Fruit fly (Drosophila melanogaster) whole organism, embryonic: Measurements from ENCODE around the gene Adgf-B.

Source experiments
- CG10654 ChIP-seq: fragments of 200-800 bp; sonication (Bioruptor generic); optimal IDR thresholded peaks from 2 replicates; lab custom pipeline; 2016; ENCODE audit warnings: missing biosample characterization, missing genetic modification characterization
- CG14441 ChIP-seq: fragments of 200-800 bp; sonication (Bioruptor generic); IDR thresholded peaks from 2 replicates; pipeline ENCODE4 v1.3.6; 2022; ENCODE audit warnings: missing biosample characterization, missing genetic modification characterization
- CG31441 ChIP-seq: fragments of 200-800 bp; sonication (Bioruptor generic); IDR thresholded peaks from 2 replicates; pipeline ENCODE4 v1.3.6; 2022; ENCODE audit warnings: missing biosample characterization, missing genetic modification characterization
- Hsf ChIP-seq: fragments of 200-800 bp; sonication (Bioruptor generic); optimal IDR thresholded peaks from 3 replicates; lab custom pipeline; 2016; ENCODE audit warnings: missing biosample characterization, missing genetic modification characterization
- emc ChIP-seq: fragments of 200-800 bp; sonication (Bioruptor generic); optimal IDR thresholded peaks from 2 replicates; lab custom pipeline; 2016; ENCODE audit warnings: missing biosample characterization, missing genetic modification characterization
- hth ChIP-seq: fragments of >200 bp; optimal IDR thresholded peaks from 2 replicates; lab custom pipeline; 2017; ENCODE audit warnings: inconsistent platforms

- no peak for TF ChIP-seq Hsf (GFP tag; lab: Kevin White, UChicago)
- TF ChIP-seq CG10654 = no peak
- no peak for TF ChIP-seq hth (lab: Kevin White, UChicago)
- TF ChIP-seq CG14441 = no peak
- no peak for TF ChIP-seq emc (GFP tag; lab: Kevin White, UChicago)
- no peak for TF ChIP-seq CG31441 (GFP tag; lab: Robert Waterston, UW)
Measured at dm6 chr3L:17729278-17729677, 21.1 kb downstream of the Adgf-B start, which contains the start of gene CG6052.
